Worm (Caenorhabditis elegans) whole organism, L4 larva: ENCODE results near the gene C14B9.8.

Source experiments
- D1046.2 ChIP-seq: fragments of 200-800 bp; sonication (Bioruptor generic); IDR thresholded peaks from 2 replicates; pipeline ENCODE4 v1.3.6; 2022; ENCODE audit warnings: missing genetic modification characterization, missing compliant biosample characterization
- F10B5.3 ChIP-seq: sonication (generic microtip); optimal IDR thresholded peaks from 2 replicates; lab custom pipeline; 2016; ENCODE audit warnings: mild to moderate bottlenecking, missing genetic modification characterization, missing compliant biosample characterization
- F26F4.8 ChIP-seq: fragments of 200-800 bp; sonication (Bioruptor generic); conservative IDR thresholded peaks from 2 replicates; pipeline ENCODE4 v1.3.6; 2022; ENCODE audit warnings: missing genetic modification characterization, missing compliant biosample characterization
- T20F7.1 ChIP-seq: fragments of 200-800 bp; sonication (Bioruptor generic); optimal IDR thresholded peaks from 2 replicates; lab custom pipeline; 2018; ENCODE audit warnings: mild to moderate bottlenecking, missing genetic modification characterization, missing compliant biosample characterization
- T26A8.4 ChIP-seq: fragments of 200-800 bp; sonication (Bioruptor generic); IDR thresholded peaks from 2 replicates; pipeline ENCODE4 v1.3.6; 2022; ENCODE audit warnings: missing genetic modification characterization, missing compliant biosample characterization
- Y48G9A.11 ChIP-seq: fragments of 200-800 bp; sonication (Bioruptor generic); IDR thresholded peaks from 2 replicates; pipeline ENCODE4 v1.3.6; 2022; ENCODE audit warnings: missing genetic modification reagents, missing genetic modification characterization, missing compliant biosample characterization
- Y5F2A.4 ChIP-seq: fragments of 200-800 bp; sonication (Bioruptor generic); optimal IDR thresholded peaks from 2 replicates; lab custom pipeline; 2018; ENCODE audit warnings: mild to moderate bottlenecking, missing genetic modification characterization, missing compliant biosample characterization
- Y75B8A.6 ChIP-seq: fragments of 200-800 bp; sonication (Bioruptor generic); IDR thresholded peaks from 2 replicates; pipeline ENCODE4 v1.3.6; 2022; ENCODE audit warnings: missing genetic modification reagents, missing genetic modification characterization, missing compliant biosample characterization
- ZK337.2 ChIP-seq: fragments of 200-800 bp; sonication (Bioruptor generic); IDR thresholded peaks from 2 replicates; pipeline ENCODE4 v1.3.6; 2022; ENCODE audit warnings: missing genetic modification reagents, missing genetic modification characterization, missing compliant biosample characterization
- ama-1 ChIP-seq: fragments of 150-350 bp; optimal IDR thresholded peaks from 2 replicates; lab custom pipeline; 2014; ENCODE audit warnings: inconsistent platforms, mixed read lengths
- ceh-44 ChIP-seq: fragments of 200-800 bp; sonication (Bioruptor generic); IDR thresholded peaks from 2 replicates; pipeline ENCODE4 v1.3.6; 2022; ENCODE audit warnings: missing genetic modification reagents, missing genetic modification characterization, missing compliant biosample characterization
- ceh-62 ChIP-seq: sonication (generic microtip); optimal IDR thresholded peaks from 2 replicates; lab custom pipeline; 2017; ENCODE audit warnings: missing biosample characterization, missing genetic modification characterization
- ceh-82 ChIP-seq: sonication (generic microtip); optimal IDR thresholded peaks from 2 replicates; lab custom pipeline; 2017; ENCODE audit warnings: missing biosample characterization, missing genetic modification characterization
- ces-1 ChIP-seq: fragments of 150-350 bp; sonication (generic microtip); optimal IDR thresholded peaks from 4 replicates; lab custom pipeline; 2014; ENCODE audit warnings: missing biosample characterization, missing genetic modification reagents, missing genetic modification characterization
- cey-2 ChIP-seq: sonication (generic microtip); optimal IDR thresholded peaks from 3 replicates; lab custom pipeline; 2017; ENCODE audit warnings: missing genetic modification characterization, mild to moderate bottlenecking, missing compliant biosample characterization, antibody characterized with exemption, borderline replicate concordance; ENCODE audit not compliant: insufficient read depth
- ctbp-1 ChIP-seq: fragments of 200-800 bp; sonication (Bioruptor generic); IDR thresholded peaks from 2 replicates; pipeline ENCODE4 v1.3.6; 2022; ENCODE audit warnings: missing genetic modification reagents, missing genetic modification characterization, missing compliant biosample characterization
- daf-12 ChIP-seq: fragments of 150-350 bp; optimal IDR thresholded peaks from 2 replicates; lab custom pipeline; 2014; ENCODE audit warnings: missing biosample characterization, missing genetic modification reagents, missing genetic modification characterization
- daf-16 ChIP-seq, 3 experiments: sonication (generic microtip); optimal IDR thresholded peaks; 2 replicates each; lab custom pipeline; 2016 to 2017; ENCODE audit warnings: missing genetic modification characterization in 3 of 3, missing genetic modification reagents in 3 of 3, mild to moderate bottlenecking in 2 of 3, missing compliant biosample characterization in 2 of 3, missing biosample characterization in 1 of 3, moderate library complexity in 1 of 3
- daf-19 ChIP-seq: fragments of 200-800 bp; sonication (Bioruptor generic); conservative IDR thresholded peaks from 2 replicates; pipeline ENCODE4 v1.3.6; 2022; ENCODE audit warnings: missing genetic modification characterization, missing compliant biosample characterization
- dmd-6 ChIP-seq: fragments of 200-800 bp; sonication (Bioruptor generic); IDR thresholded peaks from 2 replicates; pipeline ENCODE4 v1.3.6; 2022; ENCODE audit warnings: missing genetic modification reagents, missing genetic modification characterization, missing compliant biosample characterization
- dmd-8 ChIP-seq: fragments of 200-800 bp; sonication (Bioruptor generic); IDR thresholded peaks from 2 replicates; pipeline ENCODE4 v1.3.6; 2022; ENCODE audit warnings: missing genetic modification characterization, missing compliant biosample characterization
- dmd-9 ChIP-seq: fragments of 200-800 bp; sonication (Bioruptor generic); IDR thresholded peaks from 2 replicates; pipeline ENCODE4 v1.3.6; 2022; ENCODE audit warnings: missing genetic modification reagents, missing genetic modification characterization, missing compliant biosample characterization
- egl-27 ChIP-seq: sonication (generic microtip); optimal IDR thresholded peaks from 3 replicates; lab custom pipeline; 2017; ENCODE audit warnings: missing biosample characterization, missing genetic modification reagents, missing genetic modification characterization
- gei-8 ChIP-seq: fragments of 200-800 bp; sonication (Bioruptor generic); optimal IDR thresholded peaks from 2 replicates; lab custom pipeline; 2018; ENCODE audit warnings: mild to moderate bottlenecking, missing genetic modification characterization, missing compliant biosample characterization
- hif-1 ChIP-seq, 2 experiments: sonication (generic microtip); optimal IDR thresholded peaks; 2 replicates each; lab custom pipeline; 2016 to 2017; ENCODE audit warnings: missing compliant biosample characterization in 2 of 2, missing genetic modification characterization in 2 of 2, missing genetic modification reagents in 2 of 2, missing genotype in 2 of 2, mild to moderate bottlenecking in 1 of 2
- hlh-30 ChIP-seq: sonication (generic microtip); optimal IDR thresholded peaks from 2 replicates; lab custom pipeline; 2017; ENCODE audit warnings: antibody characterized with exemption, mild to moderate bottlenecking, missing genetic modification characterization, missing compliant biosample characterization; ENCODE audit not compliant: insufficient read depth
- hmg-1.1 ChIP-seq: fragments of 200-800 bp; sonication (Bioruptor generic); IDR thresholded peaks from 2 replicates; pipeline ENCODE4 v1.3.6; 2022; ENCODE audit warnings: missing genetic modification reagents, missing genetic modification characterization, missing compliant biosample characterization
- lim-7 ChIP-seq: fragments of 200-800 bp; sonication (Bioruptor generic); IDR thresholded peaks from 2 replicates; pipeline ENCODE4 v1.3.6; 2022; ENCODE audit warnings: missing genetic modification characterization, missing compliant biosample characterization
- lin-29 ChIP-seq: fragments of 200-800 bp; sonication (Bioruptor generic); IDR thresholded peaks from 2 replicates; pipeline ENCODE4 v1.3.6; 2022; ENCODE audit warnings: missing genetic modification reagents, missing genetic modification characterization, missing compliant biosample characterization
- lin-39 ChIP-seq: fragments of 150-350 bp; optimal IDR thresholded peaks from 2 replicates; lab custom pipeline; 2014; ENCODE audit warnings: missing biosample characterization, missing genetic modification reagents, missing genetic modification characterization
- lsy-2 ChIP-seq, 2 experiments: fragments of 150-350 bp in 1 of 2; sonication (generic microtip) in 1 of 2; optimal IDR thresholded peaks; 2 replicates each; lab custom pipeline; 2014 to 2017; ENCODE audit warnings: missing biosample characterization in 2 of 2, missing genetic modification characterization in 2 of 2
- madf-5 ChIP-seq, 2 experiments: fragments of 200-800 bp; sonication (Bioruptor generic); IDR thresholded peaks; 2 replicates each; pipeline ENCODE4 v1.3.6; 2022; ENCODE audit warnings: missing compliant biosample characterization in 2 of 2, missing genetic modification characterization in 2 of 2
- mep-1 ChIP-seq: fragments of 150-350 bp; sonication (generic microtip); optimal IDR thresholded peaks from 3 replicates; lab custom pipeline; 2014; ENCODE audit warnings: missing biosample characterization, missing genetic modification characterization
- nhr-102 ChIP-seq: sonication (generic microtip); optimal IDR thresholded peaks from 2 replicates; lab custom pipeline; 2016; ENCODE audit warnings: mild to moderate bottlenecking, missing genetic modification characterization, moderate library complexity, missing compliant biosample characterization
- nhr-11 ChIP-seq: fragments of 150-350 bp; optimal IDR thresholded peaks from 2 replicates; lab custom pipeline; 2014; ENCODE audit warnings: missing biosample characterization, missing genetic modification characterization
- nhr-111 ChIP-seq: fragments of 200-800 bp; sonication (Bioruptor generic); optimal IDR thresholded peaks from 2 replicates; lab custom pipeline; 2018; ENCODE audit warnings: mild to moderate bottlenecking, missing genetic modification characterization, missing compliant biosample characterization
- nhr-237 ChIP-seq: sonication (generic microtip); optimal IDR thresholded peaks from 2 replicates; lab custom pipeline; 2017; ENCODE audit warnings: missing biosample characterization, missing genetic modification characterization
- nhr-25 ChIP-seq: sonication (generic microtip); optimal IDR thresholded peaks from 2 replicates; lab custom pipeline; 2017; ENCODE audit warnings: missing genetic modification characterization, mild to moderate bottlenecking, missing compliant biosample characterization, antibody characterized with exemption, moderate library complexity, borderline replicate concordance; ENCODE audit not compliant: insufficient read depth
- nhr-42 ChIP-seq: fragments of 200-800 bp; sonication (Bioruptor generic); IDR thresholded peaks from 2 replicates; pipeline ENCODE4 v1.3.6; 2022; ENCODE audit warnings: missing genetic modification characterization, missing compliant biosample characterization
- nhr-76 ChIP-seq: fragments of 150-350 bp; optimal IDR thresholded peaks from 2 replicates; lab custom pipeline; 2014; ENCODE audit warnings: missing biosample characterization, missing genetic modification characterization
- nhr-77 ChIP-seq: fragments of 150-350 bp; optimal IDR thresholded peaks from 2 replicates; lab custom pipeline; 2014; ENCODE audit warnings: missing biosample characterization, missing genetic modification characterization
- pha-4 ChIP-seq, 2 experiments: fragments of 150-350 bp in 1 of 2; fragments of 200-800 bp in 1 of 2; sonication (Bioruptor generic) in 1 of 2; IDR thresholded peaks in 1 of 2; optimal IDR thresholded peaks in 1 of 2; 2 replicates each; pipeline versions ENCODE4 v1.3.6 to Lab custom; 2014 to 2022; ENCODE audit warnings: missing genetic modification characterization in 2 of 2, missing genetic modification reagents in 2 of 2, missing biosample characterization in 1 of 2, missing compliant biosample characterization in 1 of 2
- php-3 ChIP-seq: fragments of 200-800 bp; sonication (Bioruptor generic); IDR thresholded peaks from 2 replicates; pipeline ENCODE4 v1.3.6; 2022; ENCODE audit warnings: missing genetic modification reagents, missing genetic modification characterization, missing compliant biosample characterization
- spr-1 ChIP-seq: sonication (generic microtip); optimal IDR thresholded peaks from 2 replicates; lab custom pipeline; 2016; ENCODE audit warnings: mild to moderate bottlenecking, missing genetic modification characterization, missing compliant biosample characterization
- unc-130 ChIP-seq: sonication (generic microtip); optimal IDR thresholded peaks from 2 replicates; lab custom pipeline; 2016; ENCODE audit warnings: missing genetic modification reagents, missing genetic modification characterization, missing compliant biosample characterization
- unc-39 ChIP-seq: sonication (generic microtip); optimal IDR thresholded peaks from 2 replicates; lab custom pipeline; 2017; ENCODE audit warnings: missing biosample characterization, missing genetic modification characterization
- zfp-3 ChIP-seq: fragments of 200-800 bp; sonication (Bioruptor generic); conservative IDR thresholded peaks from 2 replicates; pipeline ENCODE4 v1.3.6; 2022; ENCODE audit warnings: missing genetic modification reagents, missing genetic modification characterization, missing compliant biosample characterization
- zip-11 ChIP-seq: fragments of 200-800 bp; sonication (Bioruptor generic); IDR thresholded peaks from 2 replicates; pipeline ENCODE4 v1.3.6; 2022; ENCODE audit warnings: missing genetic modification characterization, missing compliant biosample characterization
- ztf-7 ChIP-seq: fragments of 150-350 bp; optimal IDR thresholded peaks from 2 replicates; lab custom pipeline; 2014; ENCODE audit warnings: missing biosample characterization, missing genetic modification characterization

C14B9.8 gene

DNA sequence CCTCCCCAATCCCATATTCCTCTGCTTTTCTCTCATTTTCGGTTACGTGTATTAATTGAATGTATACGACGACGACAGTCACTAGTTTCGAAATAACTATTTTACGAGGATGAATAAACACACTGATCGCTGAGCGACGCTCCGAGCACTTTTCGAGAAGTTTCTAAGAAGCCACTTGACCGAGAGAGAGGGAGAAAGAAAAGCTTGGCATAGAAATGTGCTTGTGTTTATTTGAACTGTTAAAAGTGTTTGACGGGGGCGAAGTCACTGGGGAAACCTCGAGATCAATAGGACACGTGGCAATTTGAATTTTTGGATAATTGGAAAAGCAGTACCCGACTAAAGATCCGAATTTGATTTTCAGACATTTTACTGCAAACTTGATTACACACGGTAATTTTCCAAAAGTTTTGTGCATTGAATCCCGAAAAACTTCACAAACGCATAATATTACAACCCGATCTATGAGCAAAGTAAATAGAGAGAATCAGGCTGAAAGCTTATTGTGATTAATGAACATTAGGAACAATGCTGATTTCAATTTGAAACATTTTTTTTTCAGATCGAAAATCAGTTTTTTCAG is 7.8 kb downstream of the C14B9.8 start (continued):
- TF ChIP-seq lin-39 (tag; lab: Kevin White, UChicago): no peak
- TF ChIP-seq hif-1 (tag; optimal IDR thresholded peaks at IDR 0.05; lab: Kevin White, UChicago): no peak
- TF ChIP-seq zip-11: no peak
- no peak for TF ChIP-seq D1046.2 (GFP tag; lab: Robert Waterston, UW)
- no peak for TF ChIP-seq egl-27 (tag; lab: Kevin White, UChicago)
- no peak for TF ChIP-seq cey-2 (tag; lab: Kevin White, UChicago)
- TF ChIP-seq ama-1 (lab: Kevin White, UChicago): peak; percentile 51
- TF ChIP-seq Y75B8A.6 (GFP tag; lab: Robert Waterston, UW): no peak
- no peak for TF ChIP-seq gei-8 (GFP tag; lab: Kevin White, UChicago)
- TF ChIP-seq ceh-62: no peak
- TF ChIP-seq Y48G9A.11 (GFP tag; lab: Robert Waterston, UW): no peak
- no peak for TF ChIP-seq nhr-77
- TF ChIP-seq madf-5 (GFP tag; IDR thresholded peaks at IDR 0.05; lab: Robert Waterston, UW): no peak
- no peak for TF ChIP-seq dmd-6 (GFP tag; lab: Robert Waterston, UW)
- TF ChIP-seq lsy-2 (tag; optimal IDR thresholded peaks at IDR 0.05; lab: Kevin White, UChicago): peak in 1 of 2 experiments; percentile 12
- TF ChIP-seq Y5F2A.4 (GFP tag; lab: Kevin White, UChicago): no peak
- no peak for TF ChIP-seq nhr-42
- TF ChIP-seq nhr-76: no peak
- no peak for TF ChIP-seq ctbp-1 (GFP tag; lab: Robert Waterston, UW)
- no peak for TF ChIP-seq unc-39 (tag; lab: Kevin White, UChicago)
- no peak for TF ChIP-seq ces-1
- no peak for TF ChIP-seq spr-1
- TF ChIP-seq zfp-3 (GFP tag; lab: Robert Waterston, UW): no peak
- no peak for TF ChIP-seq hmg-1.1
- peak; percentile 4 for TF ChIP-seq nhr-102 (tag; lab: Kevin White, UChicago)
- peak; percentile 51; the same call in 1 of the 2 replicates for TF ChIP-seq pha-4 (GFP tag; IDR thresholded peaks at IDR 0.05; lab: Robert Waterston, UW)
- peak; percentile 78 for TF ChIP-seq pha-4 (tag; optimal IDR thresholded peaks at IDR 0.05; lab: Kevin White, UChicago)
- no peak for TF ChIP-seq php-3 (GFP tag; lab: Robert Waterston, UW)
- no peak for TF ChIP-seq daf-12 (tag; lab: Kevin White, UChicago)
- no peak for TF ChIP-seq ceh-44 (GFP tag; lab: Robert Waterston, UW)
- TF ChIP-seq lim-7 (GFP tag; lab: Robert Waterston, UW): no peak
- TF ChIP-seq ZK337.2: no peak
- TF ChIP-seq T20F7.1 (GFP tag; lab: Kevin White, UChicago): no peak
- TF ChIP-seq ztf-7 (tag; lab: Kevin White, UChicago): no peak
- no peak for TF ChIP-seq nhr-11 (tag; lab: Kevin White, UChicago)
- no peak for TF ChIP-seq nhr-25
- no peak for TF ChIP-seq ceh-82 (tag; lab: Kevin White, UChicago)
- no peak for TF ChIP-seq T26A8.4 (GFP tag; lab: Robert Waterston, UW)
- TF ChIP-seq dmd-8 (GFP tag; lab: Robert Waterston, UW): no peak
- no peak for TF ChIP-seq dmd-9
- no peak for TF ChIP-seq mep-1 (tag; lab: Kevin White, UChicago)
- TF ChIP-seq hlh-30 (tag; lab: Kevin White, UChicago): peak; percentile 14
- TF ChIP-seq lin-29 (GFP tag; lab: Robert Waterston, UW): no peak
- TF ChIP-seq F26F4.8: no peak
- TF ChIP-seq daf-16 (GFP tag; optimal IDR thresholded peaks at IDR 0.05; lab: Kevin White, UChicago): no peak
- TF ChIP-seq daf-16 (tag; optimal IDR thresholded peaks at IDR 0.05; lab: Kevin White, UChicago): peak; percentile 40
- TF ChIP-seq nhr-237 (tag; lab: Kevin White, UChicago): no peak
- no peak for TF ChIP-seq nhr-111 (GFP tag; lab: Kevin White, UChicago)
- no peak for TF ChIP-seq daf-19
- TF ChIP-seq unc-130 (GFP tag; lab: Kevin White, UChicago): no peak
- TF ChIP-seq F10B5.3: no peak
